Fruit fly (Drosophila melanogaster) whole organism, pupa: ENCODE results near the gene Pos.

Experiments used
- CG10348 ChIP-seq: fragments of 200-800 bp; sonication (Bioruptor generic); IDR thresholded peaks from 2 replicates; pipeline ENCODE4 v1.3.6; 2022; ENCODE audit warnings: missing biosample characterization, missing genetic modification characterization
- CG13204 ChIP-seq: fragments of 200-800 bp; sonication (Bioruptor generic); optimal IDR thresholded peaks from 2 replicates; lab custom pipeline; 2018; ENCODE audit warnings: missing biosample characterization, mild to moderate bottlenecking, missing genetic modification characterization, moderate library complexity
- CG15710 ChIP-seq: fragments of 200-800 bp; sonication (Bioruptor generic); optimal IDR thresholded peaks from 2 replicates; lab custom pipeline; 2018; ENCODE audit warnings: missing biosample characterization, mild to moderate bottlenecking, missing genetic modification characterization, moderate library complexity
- CG8159 ChIP-seq: fragments of 200-800 bp; sonication (Bioruptor generic); optimal IDR thresholded peaks from 3 replicates; lab custom pipeline; 2018; ENCODE audit warnings: missing biosample characterization, mild to moderate bottlenecking, missing genetic modification characterization, moderate library complexity
- D1 ChIP-seq: fragments of 200-800 bp; sonication (Bioruptor generic); optimal IDR thresholded peaks from 2 replicates; lab custom pipeline; 2018; ENCODE audit warnings: missing biosample characterization, mild to moderate bottlenecking, missing genetic modification characterization, moderate library complexity
- EcR ChIP-seq: fragments of 200-800 bp; sonication (Bioruptor generic); optimal IDR thresholded peaks from 3 replicates; lab custom pipeline; 2019; ENCODE audit warnings: missing biosample characterization, missing genetic modification characterization, mild to moderate bottlenecking, moderate library complexity, missing genetic modification reagents
- Snoo ChIP-seq: fragments of 200-800 bp; sonication (Bioruptor generic); optimal IDR thresholded peaks from 3 replicates; lab custom pipeline; 2017; ENCODE audit warnings: missing biosample characterization, mild to moderate bottlenecking, missing genetic modification characterization, inconsistent platforms
- fd96Ca ChIP-seq: fragments of 200-800 bp; sonication (Bioruptor generic); IDR thresholded peaks from 3 replicates; pipeline ENCODE4 v1.3.6; 2022; ENCODE audit warnings: missing biosample characterization, missing genetic modification characterization
- gl ChIP-seq: fragments of 200-800 bp; sonication (Bioruptor generic); optimal IDR thresholded peaks from 2 replicates; lab custom pipeline; 2018; ENCODE audit warnings: missing biosample characterization, mild to moderate bottlenecking, missing genetic modification characterization
- rn ChIP-seq: fragments of 200-800 bp; sonication (Bioruptor generic); IDR thresholded peaks from 2 replicates; pipeline ENCODE4 v1.3.6; 2022; ENCODE audit warnings: missing biosample characterization, missing genetic modification characterization

- TF ChIP-seq Snoo (tag; lab: Kevin White, UChicago) (no peak), rn (GFP tag; lab: Robert Waterston, UW) (no peak), CG15710 (tag; lab: Kevin White, UChicago) (no peak), CG10348 (no peak), gl (tag; lab: Kevin White, UChicago) (no peak), CG13204 (no peak), EcR (GFP tag; lab: Kevin White, UChicago) (no peak), CG8159 (tag; lab: Kevin White, UChicago) (no peak), fd96Ca (GFP tag; lab: Robert Waterston, UW) (no peak), D1 (no peak)
Measured at dm6 chr3R:32060214-32060613, 22.1 kb downstream of the Pos start.
